Worm (Caenorhabditis elegans): ENCODE data around the gene set-12.

Gene set-12

DNA sequence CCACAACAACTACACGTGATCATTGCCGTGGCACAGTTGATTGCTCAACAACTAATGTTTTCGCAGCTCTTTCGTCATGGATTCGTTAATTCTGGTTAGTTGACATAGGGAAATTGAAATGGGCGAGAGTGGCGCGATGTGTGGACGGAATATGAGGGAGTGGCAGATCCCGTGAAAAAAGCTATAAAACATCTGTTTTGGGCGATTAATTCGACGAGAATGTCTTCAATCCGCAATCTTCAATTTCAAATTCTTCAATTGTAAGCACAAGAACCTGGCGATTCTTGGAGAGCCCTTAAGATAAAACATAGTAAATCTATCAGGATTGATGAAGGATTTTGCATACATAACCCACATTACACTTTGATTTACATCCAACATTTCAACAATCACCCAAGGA, 15.5 kb downstream of the set-12 start:
- no peak for TF ChIP-seq unc-62 (GFP tag; optimal IDR thresholded peaks at IDR 0.05)

DNA sequence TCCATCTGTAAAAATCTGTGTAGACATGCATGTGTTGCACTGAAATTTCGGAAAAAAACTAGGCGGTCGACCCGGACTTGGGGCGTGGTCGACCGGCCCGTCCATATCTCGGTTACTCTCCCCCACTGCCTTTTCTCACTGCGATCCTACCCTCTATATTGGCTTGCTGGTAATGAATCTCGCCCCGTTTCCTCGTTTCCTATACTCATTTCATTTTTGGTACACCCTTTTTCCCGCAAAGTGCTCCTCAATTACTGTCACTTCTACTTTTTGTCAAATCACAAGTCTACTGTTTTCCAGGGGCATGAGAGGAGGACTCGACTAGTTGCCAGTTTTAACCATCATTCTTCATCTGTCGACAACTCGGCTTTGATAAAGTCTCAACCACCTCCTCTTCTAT, 17.1 kb downstream of the set-12 start, which contains the start of gene K09F5.6:
Gene K09F5.6 (plus strand): TSS at position 301 of the 400 bp plus-strand sequence.
- no peak for TF ChIP-seq unc-62 (GFP tag; optimal IDR thresholded peaks at IDR 0.05)

DNA sequence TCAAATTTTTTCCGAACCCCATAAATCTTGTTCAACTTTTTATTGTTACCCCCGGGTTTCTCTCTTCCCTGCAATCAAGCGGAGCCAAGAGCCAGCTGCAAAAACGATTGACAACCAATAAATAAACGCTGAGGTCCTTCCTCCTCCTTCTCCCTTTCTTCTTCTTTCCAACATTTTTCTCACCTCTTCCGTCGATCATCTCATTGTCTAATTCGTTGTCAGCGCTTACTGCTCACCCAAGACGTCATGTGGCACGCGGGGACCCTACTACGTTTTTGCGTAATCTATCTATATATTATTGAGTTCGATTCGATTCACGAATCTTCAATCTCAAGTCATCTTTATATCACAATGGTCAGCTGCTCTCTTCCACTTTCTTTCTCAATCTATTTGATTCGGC, 20.6 kb downstream of the set-12 start:
- no peak for TF ChIP-seq unc-62 (GFP tag; optimal IDR thresholded peaks at IDR 0.05)

DNA sequence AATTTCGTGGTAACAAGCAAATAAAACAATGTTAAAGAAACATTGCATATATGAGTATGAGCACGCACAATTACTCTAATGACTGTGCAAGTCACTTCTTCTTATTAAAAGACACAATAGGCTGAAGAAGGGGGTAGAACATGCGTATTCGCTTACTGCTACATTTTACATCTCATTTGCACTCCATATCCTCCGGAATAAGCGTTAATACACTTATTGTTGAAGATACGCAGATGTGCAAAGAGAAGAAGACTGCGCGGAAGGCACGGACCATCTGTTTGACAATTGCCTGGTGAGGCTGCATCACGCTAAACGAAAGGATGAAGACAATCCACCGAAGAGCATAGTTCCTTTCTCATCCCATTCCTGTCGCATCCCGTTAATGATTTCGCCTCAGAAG, 23.2 kb downstream of the set-12 start:
- no peak for TF ChIP-seq unc-62 (GFP tag; optimal IDR thresholded peaks at IDR 0.05)

DNA sequence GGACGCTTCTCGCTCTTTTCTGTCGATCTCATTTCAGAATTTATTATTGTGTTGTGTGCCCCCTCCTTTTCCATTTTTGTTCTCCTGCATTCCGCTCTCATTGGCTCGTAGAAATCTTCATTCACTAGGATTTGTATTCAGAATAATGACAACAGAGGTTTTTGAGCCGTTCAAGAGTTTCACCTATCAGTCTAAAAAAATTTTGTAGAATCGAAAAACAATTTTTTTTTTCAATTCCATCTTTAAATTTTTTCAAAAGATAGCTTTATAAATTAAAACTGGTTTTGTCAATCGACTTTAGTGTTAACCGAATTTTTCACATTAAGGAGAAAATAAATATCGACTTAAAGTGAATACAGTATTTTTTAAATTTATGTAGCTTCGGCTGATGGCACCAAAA, 25.4 kb downstream of the set-12 start, which contains the start of gene K09F5.4:
Gene K09F5.4 (minus strand): TSS at position 101 of the 400 bp plus-strand sequence.
- no peak for TF ChIP-seq unc-62 (GFP tag; optimal IDR thresholded peaks at IDR 0.05)

DNA sequence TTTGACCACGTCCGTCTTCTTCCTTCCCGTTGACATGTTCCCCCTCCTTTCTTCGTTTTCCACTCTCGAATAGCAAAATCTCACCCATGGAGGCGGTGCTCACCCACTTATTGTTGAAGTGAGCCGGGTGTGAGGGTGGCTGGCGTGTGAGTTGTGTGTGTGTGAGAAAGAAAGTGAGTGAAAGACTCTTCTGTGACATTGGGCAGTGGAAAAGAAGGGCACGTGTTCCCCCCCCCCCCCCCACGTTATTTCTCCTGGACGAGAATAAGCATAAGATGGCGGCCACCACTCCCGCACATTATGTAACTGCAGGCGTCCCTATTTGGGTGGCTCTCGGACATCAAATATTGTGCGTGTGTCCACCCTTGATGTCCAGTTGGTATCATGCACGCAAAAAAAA, 25.9 kb downstream of the set-12 start:
- TF ChIP-seq unc-62 (GFP tag; optimal IDR thresholded peaks at IDR 0.05) = no peak

DNA sequence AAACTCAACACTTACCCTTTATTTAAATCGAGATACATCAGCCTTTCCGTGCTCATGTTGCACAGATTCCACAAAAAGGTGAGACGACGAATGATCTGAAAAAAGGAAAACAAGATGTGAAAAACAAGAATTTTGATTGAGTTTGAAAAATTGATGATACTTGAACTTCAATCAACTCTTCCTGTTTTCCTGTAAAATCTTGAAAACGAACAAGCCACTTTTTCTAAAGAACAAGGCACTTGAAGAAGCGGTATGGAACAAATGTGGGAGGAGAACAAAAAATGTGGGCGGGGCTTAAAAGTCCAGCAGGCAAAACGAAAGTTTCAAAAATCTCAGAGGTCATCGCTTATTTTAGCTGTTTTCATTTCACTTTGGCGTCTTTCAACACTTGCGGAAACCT, 29.0 kb downstream of the set-12 start, which contains the start of gene kvs-1:
Gene kvs-1 (minus strand): TSS at position 101 of the 400 bp plus-strand sequence.
- no peak for TF ChIP-seq unc-62 (GFP tag; optimal IDR thresholded peaks at IDR 0.05)

DNA sequence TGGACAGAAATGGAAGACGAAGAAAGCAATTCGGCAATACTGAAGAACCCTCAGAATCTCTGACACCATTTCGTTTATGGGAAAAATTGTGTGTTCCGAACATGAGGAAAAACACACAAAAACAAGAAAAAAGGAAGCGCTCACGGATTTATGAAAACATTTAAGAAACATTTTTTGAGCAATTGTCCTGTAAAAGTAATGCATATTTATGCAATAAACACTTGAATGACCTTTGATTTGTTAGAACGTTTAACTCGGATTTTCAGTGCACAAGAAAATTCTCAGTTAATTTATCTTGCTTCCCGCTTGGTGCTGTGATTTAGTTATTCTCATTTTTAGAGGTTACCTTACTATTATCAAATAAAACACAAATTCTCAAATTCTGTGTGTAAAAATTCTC, 32.2 kb downstream of the set-12 start:
- TF ChIP-seq unc-62 (GFP tag; optimal IDR thresholded peaks at IDR 0.05) = no peak

DNA sequence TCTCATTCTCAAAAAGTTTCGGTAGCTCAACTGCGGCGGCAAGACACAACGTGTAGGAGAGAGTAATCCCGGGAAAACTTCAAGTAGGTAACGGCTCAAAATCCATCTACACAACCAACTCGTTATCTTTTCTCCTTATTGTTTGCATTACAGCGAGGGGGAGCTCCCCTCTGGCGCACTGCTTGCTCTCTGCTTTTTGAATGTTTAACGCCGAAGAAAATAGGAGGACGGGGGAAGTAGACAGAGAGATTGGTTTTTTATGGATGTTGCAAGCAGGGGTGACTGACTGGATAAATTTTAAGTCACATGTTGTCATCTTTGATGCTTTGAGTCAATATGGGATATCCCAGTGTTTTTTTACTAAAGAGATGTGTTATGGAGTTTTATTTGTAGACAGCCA, 46.5 kb downstream of the set-12 start:
- TF ChIP-seq unc-62 (GFP tag; optimal IDR thresholded peaks at IDR 0.05) = no peak

DNA sequence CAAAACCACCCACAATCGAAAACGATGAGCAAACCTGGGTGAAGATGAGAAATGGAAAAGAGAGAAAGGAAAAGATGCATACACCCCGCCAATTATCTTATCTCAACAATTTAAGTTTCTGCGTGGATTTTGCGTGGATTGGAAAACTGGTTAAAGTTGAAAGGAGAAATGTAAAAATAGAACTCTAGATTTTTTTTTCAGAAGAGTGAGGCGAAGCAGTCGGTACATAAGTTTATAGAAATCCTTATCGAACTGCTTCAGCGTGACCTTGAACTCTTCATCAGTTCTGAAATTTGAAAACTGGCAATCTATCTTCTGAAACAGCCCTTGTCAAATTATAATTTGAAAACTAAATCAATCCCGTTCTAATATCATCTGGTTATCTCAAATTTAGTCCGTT, 47.0 kb downstream of the set-12 start, which contains the start of gene clik-2:
Gene clik-2 (minus strand): TSS at position 101 of the 400 bp plus-strand sequence.
- TF ChIP-seq unc-62 (GFP tag; optimal IDR thresholded peaks at IDR 0.05) = no peak
